Worm (Caenorhabditis elegans) whole organism, L3 larva: ENCODE data around the gene fbxa-176.

Experiments
- ama-1 ChIP-seq: fragments of 150-350 bp; optimal IDR thresholded peaks from 2 replicates; lab custom pipeline; 2018
- ceh-9 ChIP-seq: sonication (generic microtip); optimal IDR thresholded peaks from 2 replicates; lab custom pipeline; 2018; ENCODE audit warnings: missing biosample characterization, missing genetic modification characterization
- egl-27 ChIP-seq: sonication (generic microtip); optimal IDR thresholded peaks from 4 replicates; lab custom pipeline; 2017; ENCODE audit warnings: missing biosample characterization, missing genetic modification reagents, missing genetic modification characterization
- elt-1 ChIP-seq: fragments of 150-350 bp; optimal IDR thresholded peaks from 2 replicates; lab custom pipeline; 2014; ENCODE audit warnings: missing biosample characterization, missing genetic modification characterization
- elt-3 ChIP-seq, 3 experiments: fragments of 150-350 bp in 1 of 3; sonication (generic microtip) in 2 of 3; optimal IDR thresholded peaks; 2 replicates in 2 of 3; 4 replicates in 1 of 3; lab custom pipeline; 2014 to 2017; ENCODE audit warnings: missing biosample characterization in 3 of 3, missing genetic modification characterization in 3 of 3
- eor-1 ChIP-seq, 2 experiments: fragments of 150-350 bp; optimal IDR thresholded peaks; 2 replicates each; lab custom pipeline; 2014 to 2018; ENCODE audit warnings: missing biosample characterization in 2 of 2, missing genetic modification characterization in 2 of 2
- jun-1 ChIP-seq: fragments of 150-350 bp; optimal IDR thresholded peaks from 2 replicates; lab custom pipeline; 2014; ENCODE audit warnings: missing biosample characterization, missing genetic modification reagents, missing genetic modification characterization
- lin-15B ChIP-seq: fragments of 150-350 bp; optimal IDR thresholded peaks from 2 replicates; lab custom pipeline; 2014; ENCODE audit warnings: missing biosample characterization, missing genetic modification characterization
- nhr-23 ChIP-seq: fragments of 150-350 bp; optimal IDR thresholded peaks from 2 replicates; lab custom pipeline; 2014; ENCODE audit warnings: missing biosample characterization, missing genetic modification reagents, missing genetic modification characterization
- nhr-76 ChIP-seq: fragments of 150-350 bp; sonication (generic microtip); optimal IDR thresholded peaks from 5 replicates; lab custom pipeline; 2014; ENCODE audit warnings: missing biosample characterization, missing genetic modification characterization
- skn-1 ChIP-seq: fragments of 150-350 bp; optimal IDR thresholded peaks from 2 replicates; lab custom pipeline; 2014; ENCODE audit warnings: missing biosample characterization, missing genetic modification characterization
- snpc-4 ChIP-seq: fragments of 150-350 bp; optimal IDR thresholded peaks from 2 replicates; lab custom pipeline; 2014; ENCODE audit warnings: missing biosample characterization, missing genetic modification characterization
- unc-62 ChIP-seq: fragments of 150-350 bp; sonication (generic microtip); optimal IDR thresholded peaks from 4 replicates; lab custom pipeline; 2014; ENCODE audit warnings: missing biosample characterization, missing genetic modification reagents, missing genetic modification characterization
- zag-1 ChIP-seq: fragments of 150-350 bp; optimal IDR thresholded peaks from 2 replicates; lab custom pipeline; 2014; ENCODE audit warnings: missing biosample characterization, missing genetic modification characterization

ce11 chrV:17558946-17559345, 9.5 kb downstream of the fbxa-176 start, which contains the start of gene fbxa-172:
- TF ChIP-seq jun-1 (tag; lab: Kevin White, UChicago) (no peak), nhr-76 (tag; lab: Kevin White, UChicago) (no peak), skn-1 (no peak), nhr-23 (tag; lab: Kevin White, UChicago) (no peak), zag-1 (tag; lab: Kevin White, UChicago) (no peak), elt-3 (tag; optimal IDR thresholded peaks at IDR 0.05; lab: Kevin White, UChicago) (no peak), egl-27 (tag; lab: Kevin White, UChicago) (no peak), unc-62 (no peak), lin-15B (tag; lab: Kevin White, UChicago) (no peak), ama-1 (lab: Kevin White, UChicago) (no peak), ceh-9 (no peak), elt-1 (no peak), snpc-4 (tag; lab: Kevin White, UChicago) (no peak), eor-1 (tag; optimal IDR thresholded peaks at IDR 0.05; lab: Kevin White, UChicago) (no peak)
